Fruit fly (Drosophila melanogaster): ENCODE measurements around the gene CG15731.

Gene CG15731

DNA sequence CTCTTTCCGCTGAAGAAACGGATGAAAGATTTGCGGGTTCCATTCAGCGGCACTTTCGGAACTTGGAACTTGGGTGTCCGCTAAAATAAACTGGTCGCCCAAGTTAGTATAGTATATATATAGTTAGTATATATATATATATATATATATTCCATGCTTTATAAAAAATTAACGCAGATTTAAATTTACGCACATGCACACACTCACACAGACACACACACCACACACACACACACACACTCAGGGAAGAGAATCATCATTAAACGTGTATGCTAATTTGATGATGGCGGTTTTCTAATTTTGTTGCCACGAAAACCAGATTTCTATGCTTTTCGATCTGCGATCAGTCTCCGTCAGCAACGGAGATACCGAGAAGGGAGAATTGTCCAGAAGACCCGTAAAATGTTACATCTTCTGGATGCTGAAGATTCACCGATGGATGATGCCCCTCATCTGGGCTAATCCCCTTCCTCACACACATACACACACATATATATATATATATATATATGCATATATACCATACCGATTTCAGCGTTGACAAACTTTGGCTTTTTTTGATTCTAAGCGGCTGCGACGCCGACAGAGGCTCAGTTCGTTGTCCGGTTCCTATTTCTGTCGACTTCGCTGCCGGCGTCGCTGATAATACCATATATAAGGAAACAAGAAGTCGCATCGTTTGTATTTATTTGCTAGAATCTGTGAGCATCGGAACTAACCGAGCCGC lies 28.9 kb upstream of the CG15731 start, which contains the start of gene Cpr11A (continued):
- TF ChIP-seq Adf1 (GFP tag; IDR thresholded peaks at IDR 0.05) (peak; percentile 46; the same call in 1 of the 2 replicates), Ssrp (tag; optimal IDR thresholded peaks at IDR 0.05) (no peak), CG6683 (GFP tag; optimal IDR thresholded peaks at IDR 0.05) (no peak)

DNA sequence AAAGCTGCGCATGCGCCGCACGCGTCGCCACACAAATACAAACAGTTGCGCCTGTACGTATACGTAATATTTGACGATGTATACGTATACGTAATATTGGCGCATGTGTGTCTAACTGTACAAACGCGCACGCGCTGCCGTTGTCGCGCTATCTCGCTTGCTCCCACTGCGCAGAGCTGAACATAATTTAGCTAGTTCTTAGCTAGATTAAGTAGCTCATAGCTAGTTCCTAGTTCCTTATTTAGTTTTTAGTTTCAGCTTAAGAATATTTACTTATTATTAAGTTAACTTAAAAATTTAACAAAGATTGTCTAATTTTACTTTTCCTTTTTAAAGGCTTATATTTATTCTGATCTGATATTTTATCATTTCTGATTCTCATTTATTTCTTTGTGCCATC lies 22.7 kb upstream of the CG15731 start:
- TF ChIP-seq CG13296 (GFP tag; optimal IDR thresholded peaks at IDR 0.05) = peak; percentile 8
- no peak for TF ChIP-seq BtbVII (GFP tag; optimal IDR thresholded peaks at IDR 0.05)
- TF ChIP-seq CG12391 (tag; optimal IDR thresholded peaks at IDR 0.05) = peak; percentile 37
- TF ChIP-seq CG7786 (GFP tag; optimal IDR thresholded peaks at IDR 0.05) = no peak
- TF ChIP-seq CG9817 (tag; optimal IDR thresholded peaks at IDR 0.05) = peak; percentile 5
- TF ChIP-seq CG16815 (GFP tag; optimal IDR thresholded peaks at IDR 0.05) = no peak
- TF ChIP-seq dimm (GFP tag; IDR thresholded peaks at IDR 0.05) = no peak
- TF ChIP-seq CG2202 (tag; optimal IDR thresholded peaks at IDR 0.05) = no peak
- no peak for TF ChIP-seq corto (GFP tag; optimal IDR thresholded peaks at IDR 0.05)
- peak; percentile 26 for TF ChIP-seq Nf-YC (tag; optimal IDR thresholded peaks at IDR 0.05)
- TF ChIP-seq so (GFP tag; IDR thresholded peaks at IDR 0.05) = 0 out of 3 replicates have a peak, but pooled peaks have one; percentile 32
- TF ChIP-seq CG12659 (GFP tag; optimal IDR thresholded peaks at IDR 0.05) = peak; percentile 31
- TF ChIP-seq Sox100B (GFP tag; optimal IDR thresholded peaks at IDR 0.05) = peak; percentile 45
- TF ChIP-seq CG7556 (GFP tag; optimal IDR thresholded peaks at IDR 0.05) = peak; percentile 52
- TF ChIP-seq CG18619 (GFP tag; optimal IDR thresholded peaks at IDR 0.05) = peak; percentile 5
- peak; percentile 3 for TF ChIP-seq Blimp-1 (GFP tag; optimal IDR thresholded peaks at IDR 0.05)
- no peak for TF ChIP-seq scrt (GFP tag; optimal IDR thresholded peaks at IDR 0.05)
- no peak for TF ChIP-seq trh (GFP tag; optimal IDR thresholded peaks at IDR 0.05)
- no peak for TF ChIP-seq CG11723 (GFP tag; optimal IDR thresholded peaks at IDR 0.05)
- peak; percentile 64 for TF ChIP-seq cwo (GFP tag; optimal IDR thresholded peaks at IDR 0.05)
- TF ChIP-seq pfk (GFP tag; optimal IDR thresholded peaks at IDR 0.05) = no peak
- TF ChIP-seq CG15601 (tag; optimal IDR thresholded peaks at IDR 0.05) = peak; percentile 18
- no peak for TF ChIP-seq NC2α (GFP tag; optimal IDR thresholded peaks at IDR 0.05)
- no peak for TF ChIP-seq CG4328 (GFP tag; optimal IDR thresholded peaks at IDR 0.05)
- TF ChIP-seq row (GFP tag; IDR thresholded peaks at IDR 0.05) = peak; percentile 77
- peak; percentile 54; the same call in 1 of the 2 replicates for TF ChIP-seq Xrp1 (GFP tag; IDR thresholded peaks at IDR 0.05)
- peak; percentile 0 for TF ChIP-seq kni (GFP tag; optimal IDR thresholded peaks at IDR 0.05)
- TF ChIP-seq pzg (GFP tag; optimal IDR thresholded peaks at IDR 0.05) = no peak
- peak; percentile 53 for TF ChIP-seq Hmr (GFP tag; optimal IDR thresholded peaks at IDR 0.05)
- no peak for TF ChIP-seq tgo (GFP tag; IDR thresholded peaks at IDR 0.05)
- TF ChIP-seq HmgZ (tag; optimal IDR thresholded peaks at IDR 0.05) = peak; percentile 8
- no peak for TF ChIP-seq Dbx (GFP tag; IDR thresholded peaks at IDR 0.05)
- no peak for TF ChIP-seq caup (GFP tag; optimal IDR thresholded peaks at IDR 0.05; ENCODE audit: severe bottlenecking)
- TF ChIP-seq CG4707 (GFP tag; optimal IDR thresholded peaks at IDR 0.05) = no peak
- peak; percentile 18 for TF ChIP-seq CG18262 (tag; optimal IDR thresholded peaks at IDR 0.05)
- TF ChIP-seq Chrac-16 (GFP tag; optimal IDR thresholded peaks at IDR 0.05) = no peak
- no peak for TF ChIP-seq Usf (GFP tag; optimal IDR thresholded peaks at IDR 0.05)
- TF ChIP-seq CG11504 (tag; optimal IDR thresholded peaks at IDR 0.05) = peak; percentile 52
- peak; percentile 34 for TF ChIP-seq nmo (GFP tag; optimal IDR thresholded peaks at IDR 0.05)
- peak; percentile 54 for TF ChIP-seq cg (GFP tag; optimal IDR thresholded peaks at IDR 0.05)
- TF ChIP-seq Fer1 (GFP tag; optimal IDR thresholded peaks at IDR 0.05) = peak; percentile 38
- TF ChIP-seq ash1 (GFP tag; optimal IDR thresholded peaks at IDR 0.05) = no peak
- TF ChIP-seq ewg (GFP tag; optimal IDR thresholded peaks at IDR 0.05) = peak; percentile 80
